Worm (Caenorhabditis elegans) whole organism, L4 larva: ENCODE measurements around the gene C24B5.4.

Source experiments
- ZK337.2 ChIP-seq: fragments of 200-800 bp; sonication (Bioruptor generic); IDR thresholded peaks from 2 replicates; pipeline ENCODE4 v1.3.6; 2022; ENCODE audit warnings: missing genetic modification reagents, missing genetic modification characterization, missing compliant biosample characterization
- ama-1 ChIP-seq: fragments of 150-350 bp; optimal IDR thresholded peaks from 2 replicates; lab custom pipeline; 2014; ENCODE audit warnings: inconsistent platforms, mixed read lengths
- egl-27 ChIP-seq: sonication (generic microtip); optimal IDR thresholded peaks from 3 replicates; lab custom pipeline; 2017; ENCODE audit warnings: missing biosample characterization, missing genetic modification reagents, missing genetic modification characterization
- mdl-1 ChIP-seq, 2 experiments: fragments of 150-350 bp in 1 of 2; sonication (generic microtip) in 1 of 2; optimal IDR thresholded peaks; 2 replicates each; lab custom pipeline; 2014 to 2017; ENCODE audit warnings: missing biosample characterization in 2 of 2, missing genetic modification characterization in 2 of 2
- nhr-11 ChIP-seq: fragments of 150-350 bp; optimal IDR thresholded peaks from 2 replicates; lab custom pipeline; 2014; ENCODE audit warnings: missing biosample characterization, missing genetic modification characterization
- nhr-28 ChIP-seq: fragments of 150-350 bp; optimal IDR thresholded peaks from 2 replicates; lab custom pipeline; 2014; ENCODE audit warnings: missing biosample characterization, missing genetic modification characterization
- nhr-77 ChIP-seq: fragments of 150-350 bp; optimal IDR thresholded peaks from 2 replicates; lab custom pipeline; 2014; ENCODE audit warnings: missing biosample characterization, missing genetic modification characterization
- ztf-11 ChIP-seq: fragments of 150-350 bp; optimal IDR thresholded peaks from 2 replicates; lab custom pipeline; 2014; ENCODE audit warnings: missing biosample characterization, missing genetic modification characterization

DNA sequence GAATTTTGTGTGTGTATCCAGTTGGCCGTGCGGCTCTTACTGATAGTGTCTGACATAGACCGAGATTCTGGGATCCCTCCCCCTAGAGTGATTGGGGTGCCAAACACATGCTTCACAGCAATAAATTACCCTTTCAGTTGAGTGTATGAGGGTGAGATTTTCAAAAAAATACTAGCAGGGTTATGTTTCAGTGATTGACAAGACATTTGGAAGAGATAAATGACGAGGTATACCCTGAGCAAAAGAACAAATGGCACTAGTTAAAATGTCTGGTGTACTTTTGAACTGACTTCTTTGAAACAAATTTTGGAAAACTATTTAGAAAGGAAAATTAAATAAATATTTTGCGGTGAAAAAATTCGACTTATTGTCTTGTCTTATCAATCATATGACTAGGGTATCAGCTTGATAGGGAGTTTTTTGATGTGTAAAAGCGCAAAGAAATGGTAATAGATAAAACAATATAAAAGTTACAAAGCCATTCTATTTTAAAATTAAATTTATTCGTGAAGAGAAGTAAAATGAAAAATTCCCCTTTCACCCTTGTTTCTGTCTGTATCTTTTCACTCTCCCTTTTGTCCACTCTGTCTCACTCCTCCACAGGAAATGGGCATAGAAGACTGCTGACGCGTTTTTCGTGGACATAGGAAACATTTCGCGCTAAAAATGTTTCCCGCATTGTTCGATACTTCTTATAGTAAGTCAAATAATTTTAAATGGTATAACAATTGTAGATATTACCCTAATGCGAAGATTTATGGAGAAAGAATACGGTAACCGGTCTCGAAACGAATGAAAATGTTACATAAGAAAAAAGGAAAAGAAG is 46.3 kb upstream of the C24B5.4 start, which contains the start of gene glo-4:
- TF ChIP-seq nhr-28 (peak; percentile 56), ztf-11 (tag; lab: Kevin White, UChicago) (no peak), ZK337.2 (GFP tag; lab: Robert Waterston, UW) (no peak), ama-1 (lab: Kevin White, UChicago) (no peak), mdl-1 (tag; optimal IDR thresholded peaks at IDR 0.05; lab: Kevin White, UChicago) (no peak), nhr-11 (tag; lab: Kevin White, UChicago) (peak; percentile 40), egl-27 (tag; lab: Kevin White, UChicago) (no peak), nhr-77 (tag; lab: Kevin White, UChicago) (peak; percentile 23)
